Worm (Caenorhabditis elegans): ENCODE measurements around the gene tric-1B.1.

ce11 chrII:12300680-12301079 is 34.6 kb upstream of the tric-1B.1 start:
- TF ChIP-seq lin-39 (tag; optimal IDR thresholded peaks at IDR 0.05): no peak
- no peak for TF ChIP-seq zag-1 (tag; optimal IDR thresholded peaks at IDR 0.05)
- no peak for TF ChIP-seq ceh-82 (tag; optimal IDR thresholded peaks at IDR 0.05)
- no peak for TF ChIP-seq nhr-11 (tag; optimal IDR thresholded peaks at IDR 0.05)
- TF ChIP-seq nhr-23 (tag; optimal IDR thresholded peaks at IDR 0.05): no peak
- TF ChIP-seq egl-27 (tag; optimal IDR thresholded peaks at IDR 0.05): no peak
- no peak for TF ChIP-seq fkh-10 (GFP tag; optimal IDR thresholded peaks at IDR 0.05)
- TF ChIP-seq elt-2 (tag; optimal IDR thresholded peaks at IDR 0.05): no peak
- TF ChIP-seq ama-1 (optimal IDR thresholded peaks at IDR 0.05): no peak
- no peak for TF ChIP-seq fos-1 (tag; optimal IDR thresholded peaks at IDR 0.05)
- TF ChIP-seq R02D3.7 (tag; optimal IDR thresholded peaks at IDR 0.05): no peak
- TF ChIP-seq nhr-77 (tag; optimal IDR thresholded peaks at IDR 0.05): no peak
- no peak for TF ChIP-seq unc-62 (GFP tag; optimal IDR thresholded peaks at IDR 0.05)
- TF ChIP-seq ZK546.5 (tag; optimal IDR thresholded peaks at IDR 0.05): no peak

Measured in whole organism, L3 larva.